Fruit fly (Drosophila melanogaster) whole organism, pupa: ENCODE results near the gene CNMaR.

Source experiments
- CG12605 ChIP-seq: fragments of 200-800 bp; sonication (Bioruptor generic); IDR thresholded peaks from 2 replicates; pipeline ENCODE4 v1.3.6; 2022; ENCODE audit warnings: missing biosample characterization, missing genetic modification characterization
- CG32121 ChIP-seq: fragments of 200-800 bp; sonication (Bioruptor generic); IDR thresholded peaks from 2 replicates; pipeline ENCODE4 v1.3.6; 2022; ENCODE audit warnings: missing biosample characterization, missing genetic modification characterization
- CG4496 ChIP-seq: fragments of 200-800 bp; sonication (Bioruptor generic); IDR thresholded peaks from 3 replicates; pipeline ENCODE4 v1.3.6; 2022; ENCODE audit warnings: missing biosample characterization, missing genetic modification characterization
- CG8159 ChIP-seq: fragments of 200-800 bp; sonication (Bioruptor generic); optimal IDR thresholded peaks from 3 replicates; lab custom pipeline; 2018; ENCODE audit warnings: missing biosample characterization, mild to moderate bottlenecking, missing genetic modification characterization, moderate library complexity
- CG8301 ChIP-seq: fragments of 200-800 bp; sonication (Bioruptor generic); optimal IDR thresholded peaks from 2 replicates; lab custom pipeline; 2018; ENCODE audit warnings: missing biosample characterization, mild to moderate bottlenecking, missing genetic modification characterization
- EcR ChIP-seq: fragments of 200-800 bp; sonication (Bioruptor generic); optimal IDR thresholded peaks from 3 replicates; lab custom pipeline; 2019; ENCODE audit warnings: missing biosample characterization, missing genetic modification characterization, mild to moderate bottlenecking, moderate library complexity, missing genetic modification reagents
- Ets98B ChIP-seq: fragments of 200-800 bp; sonication (Bioruptor generic); IDR thresholded peaks from 2 replicates; pipeline ENCODE4 v1.3.6; 2022; ENCODE audit warnings: missing biosample characterization, missing genetic modification characterization
- Pif1A ChIP-seq: fragments of 200-800 bp; sonication (Bioruptor generic); optimal IDR thresholded peaks from 3 replicates; lab custom pipeline; 2016; ENCODE audit warnings: missing biosample characterization, missing genetic modification characterization

DNA sequence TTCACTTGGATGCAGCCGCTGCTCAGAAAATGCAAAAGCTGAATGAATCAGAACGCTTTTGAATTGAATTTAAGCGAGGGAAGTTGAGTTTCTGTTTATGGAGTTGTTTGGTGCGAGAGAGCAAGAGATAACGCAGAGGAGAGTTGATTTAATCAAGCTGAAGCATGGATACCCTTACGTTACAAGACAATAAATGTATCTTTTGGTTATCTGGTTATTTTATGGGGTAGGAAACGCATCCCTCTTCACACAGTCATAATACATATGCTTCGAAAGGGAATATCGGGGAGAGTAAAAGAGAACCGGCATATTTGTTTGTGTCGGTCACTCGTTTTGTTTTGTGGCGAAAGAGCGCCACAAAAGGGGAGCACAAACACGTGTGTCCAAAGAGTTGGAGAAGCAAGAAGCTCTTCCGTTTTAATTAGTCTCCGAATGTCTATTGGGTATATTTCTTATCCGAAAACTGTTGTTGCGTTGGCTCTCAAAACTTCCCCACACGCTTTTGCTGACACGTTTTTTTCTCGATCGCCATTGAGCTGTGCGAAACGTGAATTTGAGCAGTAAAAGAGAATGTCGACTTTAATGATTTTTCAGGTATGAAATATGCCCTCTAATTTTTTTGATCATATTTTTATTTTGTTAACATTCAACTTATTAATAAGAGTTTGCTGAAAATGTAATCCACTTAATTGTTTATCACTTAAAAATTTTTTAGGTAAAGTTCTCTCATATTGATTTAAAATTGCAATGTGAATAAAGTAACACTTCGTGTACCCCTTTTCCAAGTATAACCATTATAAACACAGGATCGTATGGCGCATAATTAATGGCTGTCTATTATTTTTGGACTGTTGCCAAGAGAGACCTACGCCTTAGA lies 53.0 kb downstream of the CNMaR start, which contains the start of gene Prps:
- TF ChIP-seq CG8301 (peak; percentile 82), EcR (GFP tag; lab: Kevin White, UChicago) (peak; percentile 52), CG12605 (GFP tag; lab: Robert Waterston, UW) (peak; percentile 87), CG32121 (GFP tag; lab: Robert Waterston, UW) (peak; percentile 80), CG4496 (peak; percentile 93), CG8159 (tag; lab: Kevin White, UChicago) (peak; percentile 79), Ets98B (GFP tag; lab: Robert Waterston, UW) (peak; percentile 96), Pif1A (GFP tag; lab: Kevin White, UChicago) (peak; percentile 89)
